Worm (Caenorhabditis elegans): ENCODE measurements around the gene F39H12.1.

The F39H12.1 gene

DNA sequence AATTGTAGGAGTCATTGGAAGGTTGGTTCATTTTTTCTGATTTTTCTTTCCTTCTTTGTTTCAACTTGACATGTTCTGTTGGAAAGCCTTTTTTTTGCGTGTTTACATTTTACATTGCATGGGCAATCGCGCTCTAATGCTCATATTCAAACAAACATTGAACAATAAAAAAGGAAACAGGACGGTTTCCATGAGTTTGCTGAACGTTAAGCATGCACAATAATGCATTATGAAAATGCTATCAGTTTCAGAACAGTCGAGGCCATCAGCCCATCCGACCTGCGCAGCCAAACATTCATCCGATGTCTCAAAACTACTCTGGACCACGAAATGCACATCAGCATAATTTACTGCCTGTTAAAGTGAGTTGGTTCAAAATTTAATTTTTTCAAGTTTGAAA lies 44.0 kb upstream of the F39H12.1 start:
- TF ChIP-seq lin-35 (GFP tag; optimal IDR thresholded peaks at IDR 0.05) (no peak), egl-18 (GFP tag; IDR thresholded peaks at IDR 0.05) (no peak), mxl-1 (tag; optimal IDR thresholded peaks at IDR 0.05) (no peak), B0261.1 (tag; optimal IDR thresholded peaks at IDR 0.05) (no peak)

DNA sequence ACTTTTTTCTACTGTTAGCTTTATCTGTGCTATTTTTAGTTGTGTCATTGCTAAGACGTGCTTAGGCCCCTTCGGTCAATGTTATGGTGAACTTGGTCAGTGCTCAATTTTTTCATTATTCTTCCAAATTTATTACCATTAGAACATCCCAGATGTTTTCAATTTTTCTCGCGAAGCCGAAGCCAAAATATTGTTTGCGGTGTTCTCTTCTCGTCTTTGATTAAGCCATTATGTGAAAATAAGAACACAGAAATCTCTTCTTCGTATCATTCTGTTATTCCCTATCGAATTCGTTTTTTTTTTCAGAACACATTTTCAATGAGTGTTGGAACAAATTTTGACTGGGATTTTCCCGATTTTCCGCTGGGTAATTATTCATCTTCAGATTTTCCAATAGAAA lies 32.1 kb upstream of the F39H12.1 start, which contains the start of gene gtr-1:
gtr-1 (plus strand) TSS at position 301 of the 400 bp plus-strand sequence.
- TF ChIP-seq tlf-1 (GFP tag; optimal IDR thresholded peaks at IDR 0.05) (no peak), xnd-1 (tag; optimal IDR thresholded peaks at IDR 0.05) (no peak), cebp-1 (GFP tag; IDR thresholded peaks at IDR 0.05) (no peak), cebp-1 (tag; optimal IDR thresholded peaks at IDR 0.05) (no peak)

DNA sequence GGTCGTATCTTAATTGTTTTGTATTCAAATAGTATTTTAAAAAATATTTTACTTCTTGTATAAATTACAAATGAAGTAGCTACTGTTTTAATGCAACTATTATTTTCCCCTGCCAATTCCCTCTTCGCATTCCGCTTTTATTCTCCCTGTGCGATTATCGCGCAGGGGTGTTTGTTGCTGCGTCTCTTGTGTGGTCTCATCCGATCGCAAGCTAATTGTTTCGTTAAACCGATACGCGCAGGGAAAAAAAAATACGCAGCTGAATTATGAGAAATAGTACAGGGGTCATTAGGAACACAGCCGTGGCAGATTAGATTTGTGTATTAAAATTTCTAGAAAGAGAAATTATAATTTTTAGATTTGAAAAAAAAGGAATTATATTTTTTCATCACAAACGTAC lies 28.1 kb upstream of the F39H12.1 start:
- no peak for TF ChIP-seq T26A5.8 (tag; optimal IDR thresholded peaks at IDR 0.05)
- TF ChIP-seq dpl-1 (GFP tag; optimal IDR thresholded peaks at IDR 0.05) = peak; percentile 35
- TF ChIP-seq C06A6.2 (GFP tag; conservative IDR thresholded peaks at IDR 0.05) = peak; percentile 95
- 0 out of 2 replicates have a peak, but pooled peaks have one; percentile 13 for TF ChIP-seq F33H1.4 (GFP tag; IDR thresholded peaks at IDR 0.05)
- TF ChIP-seq bed-2 (GFP tag; IDR thresholded peaks at IDR 0.05) = peak; percentile 64; the same call in 1 of the 2 replicates
- TF ChIP-seq rpc-1 (optimal IDR thresholded peaks at IDR 0.05) = peak; percentile 4
- no peak for TF ChIP-seq rpc-1 (tag; optimal IDR thresholded peaks at IDR 0.05)
- no peak for TF ChIP-seq attf-6 (GFP tag; IDR thresholded peaks at IDR 0.05)
- TF ChIP-seq zim-3 (tag; optimal IDR thresholded peaks at IDR 0.05) = no peak
- TF ChIP-seq athp-1 (tag; optimal IDR thresholded peaks at IDR 0.05) = peak; percentile 43
- TF ChIP-seq F23B12.7 (tag; optimal IDR thresholded peaks at IDR 0.05; ENCODE audit: insufficient read depth) = peak; percentile 98
- peak; percentile 93 for TF ChIP-seq chd-7 (tag; optimal IDR thresholded peaks at IDR 0.05)
- TF ChIP-seq nhr-90 (tag; optimal IDR thresholded peaks at IDR 0.05) = peak; percentile 95
- TF ChIP-seq F37B4.10 (GFP tag; IDR thresholded peaks at IDR 0.05) = 0 out of 2 replicates have a peak, but pooled peaks have one; percentile 83
- peak; percentile 71 for TF ChIP-seq ztf-18 (tag; optimal IDR thresholded peaks at IDR 0.05)
- peak; percentile 93 for TF ChIP-seq attf-5 (GFP tag; optimal IDR thresholded peaks at IDR 0.05)
- TF ChIP-seq Y95B8A.8 (GFP tag; IDR thresholded peaks at IDR 0.05) = peak; percentile 74; the same call in 1 of the 2 replicates
- TF ChIP-seq hlh-12 (tag; optimal IDR thresholded peaks at IDR 0.05) = no peak
- TF ChIP-seq mes-4 (tag; optimal IDR thresholded peaks at IDR 0.05) = no peak
- TF ChIP-seq nfya-1 (tag; optimal IDR thresholded peaks at IDR 0.05; ENCODE audit: borderline replicate concordance, insufficient read depth) = no peak
- peak; percentile 99 for TF ChIP-seq B0336.3 (GFP tag; IDR thresholded peaks at IDR 0.05)
- TF ChIP-seq lin-40 (tag; optimal IDR thresholded peaks at IDR 0.05) = peak; percentile 100
- TF ChIP-seq B0261.1 (tag; optimal IDR thresholded peaks at IDR 0.05) = peak; percentile 57
- peak; percentile 88 for TF ChIP-seq F57C9.4 (tag; optimal IDR thresholded peaks at IDR 0.05)
- TF ChIP-seq K11D2.4 (GFP tag; IDR thresholded peaks at IDR 0.05) = peak; percentile 98
- peak; percentile 92 for TF ChIP-seq lin-54 (GFP tag; optimal IDR thresholded peaks at IDR 0.05)
- peak; percentile 39; the same call in 1 of the 2 replicates for TF ChIP-seq madf-6 (GFP tag; IDR thresholded peaks at IDR 0.05)
- TF ChIP-seq nfyb-1 (GFP tag; IDR thresholded peaks at IDR 0.05) = peak; percentile 97
- TF ChIP-seq gei-17 (GFP tag; optimal IDR thresholded peaks at IDR 0.05) = peak; percentile 96
- TF ChIP-seq sdz-38 (tag; optimal IDR thresholded peaks at IDR 0.05) = no peak
- TF ChIP-seq him-1 (tag; optimal IDR thresholded peaks at IDR 0.05) = no peak
- peak; percentile 90 for TF ChIP-seq F10E7.11 (tag; optimal IDR thresholded peaks at IDR 0.05)
- peak; percentile 88 for TF ChIP-seq nhr-27 (tag; optimal IDR thresholded peaks at IDR 0.05)
- peak; percentile 96 for TF ChIP-seq pha-4 (tag; optimal IDR thresholded peaks at IDR 0.05)
- peak; percentile 77 for TF ChIP-seq snpc-1.3 (tag; optimal IDR thresholded peaks at IDR 0.05; ENCODE audit: insufficient read depth)
- peak; percentile 96 for TF ChIP-seq rcor-1 (GFP tag; IDR thresholded peaks at IDR 0.05)
- TF ChIP-seq madf-10 (tag; optimal IDR thresholded peaks at IDR 0.05) = peak; percentile 95
- peak; percentile 93 for TF ChIP-seq B0035.1 (tag; optimal IDR thresholded peaks at IDR 0.05)
- TF ChIP-seq let-526 (GFP tag; IDR thresholded peaks at IDR 0.05) = peak; percentile 79

Data from whole organism, young adult.